Fruit fly (Drosophila melanogaster) whole organism: ENCODE measurements around the gene Pka-R1.

Experiments used
- CG8478 ChIP-seq: fragments of >200 bp; optimal IDR thresholded peaks from 2 replicates; lab custom pipeline; 2018; ENCODE audit warnings: inconsistent platforms
- Dll ChIP-seq: fragments of >200 bp; optimal IDR thresholded peaks from 2 replicates; lab custom pipeline; 2017
- EcR ChIP-seq, 2 experiments: fragments of >200 bp; optimal IDR thresholded peaks; 2 replicates each; lab custom pipeline; 2017; ENCODE audit warnings: missing biosample characterization in 2 of 2, missing genetic modification characterization in 2 of 2, missing genetic modification reagents in 2 of 2
- psq ChIP-seq: fragments of >200 bp; optimal IDR thresholded peaks from 2 replicates; lab custom pipeline; 2017

DNA sequence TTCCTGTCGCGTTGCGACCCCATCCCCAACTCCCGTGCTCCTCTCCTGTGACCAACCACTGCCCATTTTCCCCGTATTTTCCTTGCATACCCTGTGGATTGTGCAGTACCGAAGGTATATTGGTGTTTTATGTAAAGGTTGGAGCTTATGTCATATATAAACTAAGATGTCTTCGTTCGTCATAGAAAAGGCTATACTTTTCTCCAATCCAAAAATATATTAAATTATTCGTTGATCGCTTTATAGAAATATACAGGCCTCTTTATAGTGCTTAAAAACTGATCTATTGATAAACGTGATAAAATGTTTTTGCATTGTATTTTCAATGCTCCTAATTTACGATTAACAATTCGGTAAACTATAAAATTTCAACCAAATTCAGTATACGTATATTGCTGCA is 53.1 kb downstream of the Pka-R1 start:
- TF ChIP-seq CG8478 (lab: Kevin White, UChicago): no peak
- no peak for TF ChIP-seq EcR (GFP tag; optimal IDR thresholded peaks at IDR 0.05; lab: Kevin White, UChicago)
- no peak for TF ChIP-seq psq (lab: Kevin White, UChicago)
- no peak for TF ChIP-seq Dll (lab: Kevin White, UChicago)
